Fruit fly (Drosophila melanogaster): Measurements from ENCODE around the gene CG14419.

Gene CG14419

DNA sequence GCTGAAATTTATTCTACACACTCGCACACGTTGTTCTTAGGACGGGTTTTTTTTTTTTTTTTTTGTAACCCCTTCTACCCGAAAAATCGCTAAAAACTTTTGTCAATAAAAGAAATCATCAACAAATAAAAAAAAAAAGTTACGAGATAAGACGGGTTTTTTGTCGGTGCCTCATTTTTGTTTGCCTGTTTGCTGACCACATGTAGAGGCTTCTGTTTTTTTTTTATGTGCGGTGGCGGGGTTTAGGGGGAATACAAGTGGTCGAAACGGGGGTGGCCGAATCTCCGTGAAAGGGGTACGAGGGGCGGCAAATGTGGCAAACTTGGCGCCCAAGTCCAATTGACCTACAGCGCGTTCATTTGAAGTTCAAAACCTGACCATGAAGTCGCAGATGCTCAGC, 32.8 kb upstream of the CG14419 start:
- TF ChIP-seq Sp1 (GFP tag; optimal IDR thresholded peaks at IDR 0.05) = no peak
- no peak for TF ChIP-seq h (GFP tag; optimal IDR thresholded peaks at IDR 0.05)
- TF ChIP-seq Myc (optimal IDR thresholded peaks at IDR 0.05) = no peak
- no peak for TF ChIP-seq ey (GFP tag; optimal IDR thresholded peaks at IDR 0.05)
- peak; percentile 77 for TF ChIP-seq jim (GFP tag; optimal IDR thresholded peaks at IDR 0.05)
- no peak for TF ChIP-seq Rel (GFP tag; optimal IDR thresholded peaks at IDR 0.05)
- TF ChIP-seq Rel (tag; optimal IDR thresholded peaks at IDR 0.05) = peak; percentile 38
- TF ChIP-seq Vsx2 (GFP tag; optimal IDR thresholded peaks at IDR 0.05; ENCODE audit: partially characterized antibody) = no peak

DNA sequence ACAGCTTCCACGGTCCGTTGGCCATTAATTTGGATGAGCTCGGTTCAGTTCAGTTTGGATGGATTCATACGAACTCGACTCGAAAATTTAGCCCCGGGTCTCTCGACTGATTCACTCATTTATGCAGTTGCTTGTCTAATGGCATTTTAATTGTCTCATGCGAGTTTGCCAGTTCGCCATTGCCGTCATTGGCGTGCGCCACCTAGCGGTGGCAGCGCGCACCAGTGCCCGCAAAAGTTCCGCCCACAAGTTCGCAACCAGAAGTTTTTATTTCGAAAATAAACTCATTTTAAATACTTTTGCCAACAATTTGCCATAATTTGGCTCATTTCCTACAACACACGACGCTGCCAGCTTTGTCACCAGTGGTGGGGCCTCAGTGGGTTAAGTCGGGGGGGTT, 29.4 kb upstream of the CG14419 start:
- TF ChIP-seq br (GFP tag; optimal IDR thresholded peaks at IDR 0.05) (no peak), brk (GFP tag; optimal IDR thresholded peaks at IDR 0.05) (no peak), Dif (GFP tag; optimal IDR thresholded peaks at IDR 0.05; ENCODE audit: partially characterized antibody) (no peak), Sp1 (GFP tag; optimal IDR thresholded peaks at IDR 0.05) (no peak), sv (GFP tag; optimal IDR thresholded peaks at IDR 0.05) (no peak), N (GFP tag; optimal IDR thresholded peaks at IDR 0.05) (no peak), Mio (GFP tag; optimal IDR thresholded peaks at IDR 0.05) (no peak), pan (optimal IDR thresholded peaks at IDR 0.05) (no peak), psq (GFP tag; optimal IDR thresholded peaks at IDR 0.05) (no peak), Vsx2 (GFP tag; optimal IDR thresholded peaks at IDR 0.05; ENCODE audit: partially characterized antibody) (no peak), HLH106 (tag; optimal IDR thresholded peaks at IDR 0.05) (no peak), Abd-B (GFP tag; optimal IDR thresholded peaks at IDR 0.05) (no peak), usp (GFP tag; optimal IDR thresholded peaks at IDR 0.05) (no peak), CG9705 (GFP tag; optimal IDR thresholded peaks at IDR 0.05) (no peak), rgr (GFP tag; optimal IDR thresholded peaks at IDR 0.05) (no peak), Hr83 (GFP tag; optimal IDR thresholded peaks at IDR 0.05; ENCODE audit: poor library complexity, severe bottlenecking) (no peak), dmrt93B (GFP tag; optimal IDR thresholded peaks at IDR 0.05) (no peak), dsf (GFP tag; optimal IDR thresholded peaks at IDR 0.05; ENCODE audit: borderline replicate concordance) (no peak)

DNA sequence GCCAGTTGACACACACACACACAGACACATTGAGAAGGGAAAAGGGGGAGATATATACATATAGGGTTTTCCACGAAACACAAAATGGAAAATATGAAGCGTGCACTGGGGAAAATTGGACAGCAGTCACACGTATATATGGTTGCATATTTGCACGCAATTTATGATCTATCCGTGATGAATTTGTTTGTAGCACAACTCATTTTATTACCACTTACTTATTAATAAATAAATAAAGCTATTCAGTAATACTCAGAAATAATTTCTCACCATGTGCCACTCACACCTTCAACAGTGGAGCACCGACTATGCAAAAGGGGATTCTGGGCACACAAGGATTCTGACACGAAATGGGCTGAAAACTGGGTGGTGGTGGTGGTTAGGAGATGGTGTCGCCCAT, 28.4 kb upstream of the CG14419 start:
- TF ChIP-seq lola (GFP tag; optimal IDR thresholded peaks at IDR 0.05) (no peak), usp (GFP tag; optimal IDR thresholded peaks at IDR 0.05) (no peak), Abd-B (GFP tag; optimal IDR thresholded peaks at IDR 0.05) (no peak), CG9705 (GFP tag; optimal IDR thresholded peaks at IDR 0.05) (no peak), GATAd (GFP tag; optimal IDR thresholded peaks at IDR 0.05) (no peak), brk (GFP tag; optimal IDR thresholded peaks at IDR 0.05) (no peak), dmrt93B (GFP tag; optimal IDR thresholded peaks at IDR 0.05) (no peak), dsf (GFP tag; optimal IDR thresholded peaks at IDR 0.05; ENCODE audit: borderline replicate concordance) (no peak), Sp1 (GFP tag; optimal IDR thresholded peaks at IDR 0.05) (no peak), Vsx2 (GFP tag; optimal IDR thresholded peaks at IDR 0.05; ENCODE audit: partially characterized antibody) (no peak), HLH106 (tag; optimal IDR thresholded peaks at IDR 0.05) (no peak), CrebA (GFP tag; optimal IDR thresholded peaks at IDR 0.05; ENCODE audit: borderline replicate concordance) (no peak), sage (GFP tag; optimal IDR thresholded peaks at IDR 0.05) (no peak), Dif (GFP tag; optimal IDR thresholded peaks at IDR 0.05; ENCODE audit: partially characterized antibody) (no peak)

- TF ChIP-seq Dfd (GFP tag; optimal IDR thresholded peaks at IDR 0.05) = peak; percentile 50
- no peak for TF ChIP-seq Dif (GFP tag; optimal IDR thresholded peaks at IDR 0.05; ENCODE audit: partially characterized antibody)
Measured at dm6 chrX:2912581-2912980, 26.9 kb upstream of the CG14419 start.

DNA sequence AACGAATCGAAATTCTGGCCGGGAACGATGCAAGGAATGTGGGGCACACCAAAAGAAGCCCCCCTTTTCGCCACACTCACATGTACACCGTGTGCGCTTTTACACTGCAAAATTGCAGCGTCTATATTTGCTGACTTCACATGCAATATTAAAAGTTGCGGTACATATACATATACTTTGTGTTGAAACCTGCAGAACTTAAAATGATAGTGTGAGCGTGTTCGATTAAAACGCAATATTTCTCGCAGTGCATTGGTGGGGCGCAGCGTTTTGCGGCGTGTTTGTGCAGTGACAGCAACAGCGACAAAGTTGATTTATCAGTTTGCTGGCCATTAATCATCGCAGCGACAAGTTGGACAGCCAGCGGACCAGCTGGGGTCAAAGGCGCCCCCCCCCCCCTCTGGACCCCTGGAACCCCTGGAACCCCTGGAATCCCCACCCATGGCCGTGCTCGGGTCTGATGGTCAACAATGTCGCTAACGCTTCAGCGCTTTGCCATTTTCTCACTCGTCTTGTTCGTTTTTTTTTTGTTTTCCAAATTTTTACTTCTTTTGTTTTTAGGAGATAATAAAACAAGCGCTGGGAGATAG, 21.5 kb upstream of the CG14419 start:
- no peak for TF ChIP-seq Abd-B (GFP tag; optimal IDR thresholded peaks at IDR 0.05)
- TF ChIP-seq foxo (GFP tag; optimal IDR thresholded peaks at IDR 0.05) = no peak
- no peak for TF ChIP-seq GATAd (GFP tag; optimal IDR thresholded peaks at IDR 0.05)
- TF ChIP-seq Dif (GFP tag; optimal IDR thresholded peaks at IDR 0.05; ENCODE audit: partially characterized antibody) = no peak
- TF ChIP-seq lola (GFP tag; optimal IDR thresholded peaks at IDR 0.05) = no peak
- TF ChIP-seq Hnf4 (GFP tag; optimal IDR thresholded peaks at IDR 0.05) = no peak
- TF ChIP-seq brk (GFP tag; optimal IDR thresholded peaks at IDR 0.05) = no peak
- TF ChIP-seq Jra (GFP tag; optimal IDR thresholded peaks at IDR 0.05) = no peak
- no peak for TF ChIP-seq pan (optimal IDR thresholded peaks at IDR 0.05)
- no peak for TF ChIP-seq jim (GFP tag; optimal IDR thresholded peaks at IDR 0.05)
- no peak for TF ChIP-seq Mio (GFP tag; optimal IDR thresholded peaks at IDR 0.05)
- no peak for TF ChIP-seq fru (GFP tag; optimal IDR thresholded peaks at IDR 0.05)
- TF ChIP-seq OdsH (GFP tag; optimal IDR thresholded peaks at IDR 0.05) = peak; percentile 0
- no peak for TF ChIP-seq CG32264 (GFP tag; optimal IDR thresholded peaks at IDR 0.05)
- no peak for TF ChIP-seq sv (GFP tag; optimal IDR thresholded peaks at IDR 0.05)
- TF ChIP-seq HLH106 (tag; optimal IDR thresholded peaks at IDR 0.05) = peak; percentile 53
- no peak for TF ChIP-seq tai (GFP tag; optimal IDR thresholded peaks at IDR 0.05)
- TF ChIP-seq usp (GFP tag; optimal IDR thresholded peaks at IDR 0.05) = no peak
- no peak for TF ChIP-seq dsf (GFP tag; optimal IDR thresholded peaks at IDR 0.05; ENCODE audit: borderline replicate concordance)
- peak; percentile 37 for TF ChIP-seq ey (GFP tag; optimal IDR thresholded peaks at IDR 0.05)
- TF ChIP-seq Dfd (GFP tag; optimal IDR thresholded peaks at IDR 0.05) = peak; percentile 92
- TF ChIP-seq Rel (GFP tag; optimal IDR thresholded peaks at IDR 0.05) = no peak
- TF ChIP-seq Rel (tag; optimal IDR thresholded peaks at IDR 0.05) = no peak
- TF ChIP-seq woc (GFP tag; optimal IDR thresholded peaks at IDR 0.05) = no peak
- no peak for TF ChIP-seq Hr78 (GFP tag; optimal IDR thresholded peaks at IDR 0.05)
- TF ChIP-seq dmrt93B (GFP tag; optimal IDR thresholded peaks at IDR 0.05) = peak; percentile 39
- TF ChIP-seq CrebA (GFP tag; optimal IDR thresholded peaks at IDR 0.05; ENCODE audit: borderline replicate concordance) = no peak
- no peak for TF ChIP-seq Hr83 (GFP tag; optimal IDR thresholded peaks at IDR 0.05; ENCODE audit: poor library complexity, severe bottlenecking)
- peak; percentile 28 for TF ChIP-seq br (GFP tag; optimal IDR thresholded peaks at IDR 0.05)
- TF ChIP-seq Vsx2 (GFP tag; optimal IDR thresholded peaks at IDR 0.05; ENCODE audit: partially characterized antibody) = no peak
- TF ChIP-seq N (GFP tag; optimal IDR thresholded peaks at IDR 0.05) = no peak
- peak; percentile 45 for TF ChIP-seq h (GFP tag; optimal IDR thresholded peaks at IDR 0.05)

All from whole organism, wandering third instar larva.